Worm (Caenorhabditis elegans) whole organism, late embryonic: ENCODE measurements around the gene F54F12.2.
A peak's percentile ranks its signal among the peaks of the same experiment; 100 is the strongest.

Experiments used
- K02D7.2 ChIP-seq: sonication (generic microtip); optimal IDR thresholded peaks from 2 replicates; lab custom pipeline; 2017; ENCODE audit warnings: mild to moderate bottlenecking, missing genetic modification characterization, missing compliant biosample characterization
- K09A11.1 ChIP-seq: sonication (generic microtip); optimal IDR thresholded peaks from 2 replicates; lab custom pipeline; 2017; ENCODE audit warnings: antibody characterized with exemption, mild to moderate bottlenecking, missing genetic modification characterization, missing compliant biosample characterization; ENCODE audit not compliant: insufficient read depth
- Y22D7AL.16 ChIP-seq: sonication (generic microtip); optimal IDR thresholded peaks from 2 replicates; lab custom pipeline; 2016; ENCODE audit warnings: missing genetic modification characterization, missing compliant biosample characterization
- ahr-1 ChIP-seq: sonication (generic microtip); optimal IDR thresholded peaks from 2 replicates; lab custom pipeline; 2016; ENCODE audit warnings: missing genetic modification characterization, missing compliant biosample characterization
- ama-1 ChIP-seq: fragments of 150-350 bp; optimal IDR thresholded peaks from 2 replicates; lab custom pipeline; 2014
- ceh-18 ChIP-seq: sonication (generic microtip); optimal IDR thresholded peaks from 2 replicates; lab custom pipeline; 2016; ENCODE audit warnings: missing genetic modification characterization, missing compliant biosample characterization
- ceh-22 ChIP-seq: sonication (generic microtip); optimal IDR thresholded peaks from 2 replicates; lab custom pipeline; 2017; ENCODE audit warnings: missing biosample characterization, missing genetic modification characterization
- ceh-24 ChIP-seq: sonication (generic microtip); optimal IDR thresholded peaks from 2 replicates; lab custom pipeline; 2016; ENCODE audit warnings: mild to moderate bottlenecking, missing genetic modification characterization, missing compliant biosample characterization
- ceh-34 ChIP-seq: sonication (generic microtip); optimal IDR thresholded peaks from 2 replicates; lab custom pipeline; 2016; ENCODE audit warnings: mild to moderate bottlenecking, missing genetic modification characterization, missing compliant biosample characterization
- ceh-45 ChIP-seq: fragments of 200-800 bp; sonication (Bioruptor generic); IDR thresholded peaks from 2 replicates; pipeline ENCODE4 v1.3.6; 2022; ENCODE audit warnings: missing genetic modification reagents, missing genetic modification characterization, missing compliant biosample characterization
- ceh-48 ChIP-seq: sonication (generic microtip); optimal IDR thresholded peaks from 2 replicates; lab custom pipeline; 2016; ENCODE audit warnings: missing genetic modification characterization, inconsistent platforms, missing compliant biosample characterization
- ceh-6 ChIP-seq: fragments of 200-800 bp; sonication (Bioruptor generic); optimal IDR thresholded peaks from 2 replicates; lab custom pipeline; 2018; ENCODE audit warnings: mild to moderate bottlenecking, missing genetic modification characterization, missing compliant biosample characterization
- ceh-9 ChIP-seq: sonication (generic microtip); optimal IDR thresholded peaks from 2 replicates; lab custom pipeline; 2016; ENCODE audit warnings: mild to moderate bottlenecking, missing genetic modification characterization, inconsistent platforms, missing compliant biosample characterization
- che-1 ChIP-seq: sonication (generic microtip); optimal IDR thresholded peaks from 2 replicates; lab custom pipeline; 2016; ENCODE audit warnings: mild to moderate bottlenecking, missing genetic modification characterization, missing compliant biosample characterization
- dmd-4 ChIP-seq: sonication (generic microtip); optimal IDR thresholded peaks from 2 replicates; lab custom pipeline; 2016; ENCODE audit warnings: borderline replicate concordance, missing genetic modification characterization, missing compliant biosample characterization
- elt-2 ChIP-seq: sonication (generic microtip); optimal IDR thresholded peaks from 2 replicates; lab custom pipeline; 2016; ENCODE audit warnings: missing genetic modification reagents, missing genetic modification characterization, missing compliant biosample characterization
- eyg-1 ChIP-seq: sonication (generic microtip); optimal IDR thresholded peaks from 2 replicates; lab custom pipeline; 2016; ENCODE audit warnings: missing genotype, missing genetic modification characterization, missing compliant biosample characterization
- fkh-10 ChIP-seq: fragments of 150-350 bp; optimal IDR thresholded peaks from 2 replicates; lab custom pipeline; 2014; ENCODE audit warnings: missing biosample characterization, missing genetic modification reagents, missing genetic modification characterization
- fkh-6 ChIP-seq: sonication (generic microtip); optimal IDR thresholded peaks from 2 replicates; lab custom pipeline; 2016; ENCODE audit warnings: missing genetic modification characterization, missing compliant biosample characterization
- hlh-13 ChIP-seq: fragments of 200-800 bp; sonication (Bioruptor generic); optimal IDR thresholded peaks from 2 replicates; lab custom pipeline; 2018; ENCODE audit warnings: mild to moderate bottlenecking, missing genetic modification characterization, missing compliant biosample characterization
- hlh-15 ChIP-seq: sonication (generic microtip); optimal IDR thresholded peaks from 2 replicates; lab custom pipeline; 2016; ENCODE audit warnings: missing genetic modification characterization, missing compliant biosample characterization
- hlh-30 ChIP-seq: sonication (generic microtip); optimal IDR thresholded peaks from 2 replicates; lab custom pipeline; 2017; ENCODE audit warnings: antibody characterized with exemption, missing genetic modification characterization, missing compliant biosample characterization; ENCODE audit not compliant: insufficient read depth
- hlh-6 ChIP-seq: sonication (generic microtip); optimal IDR thresholded peaks from 2 replicates; lab custom pipeline; 2016; ENCODE audit warnings: missing genotype, missing genetic modification characterization, missing compliant biosample characterization
- hlh-8 ChIP-seq: sonication (generic microtip); optimal IDR thresholded peaks from 2 replicates; lab custom pipeline; 2016; ENCODE audit warnings: missing genotype, missing genetic modification characterization, missing compliant biosample characterization
- lim-6 ChIP-seq: sonication (generic microtip); optimal IDR thresholded peaks from 2 replicates; lab custom pipeline; 2016; ENCODE audit warnings: missing genetic modification characterization, missing compliant biosample characterization
- lin-11 ChIP-seq: fragments of 200-800 bp; sonication (Bioruptor generic); optimal IDR thresholded peaks from 2 replicates; lab custom pipeline; 2018; ENCODE audit warnings: mild to moderate bottlenecking, missing genetic modification characterization, missing compliant biosample characterization
- mec-3 ChIP-seq: sonication (generic microtip); optimal IDR thresholded peaks from 2 replicates; lab custom pipeline; 2016; ENCODE audit warnings: borderline replicate concordance, missing genetic modification characterization, missing compliant biosample characterization
- nfya-1 ChIP-seq: sonication (generic microtip); optimal IDR thresholded peaks from 2 replicates; lab custom pipeline; 2017; ENCODE audit warnings: missing genetic modification characterization, mild to moderate bottlenecking, missing compliant biosample characterization, antibody characterized with exemption, moderate library complexity
- nhr-11 ChIP-seq: fragments of 150-350 bp; optimal IDR thresholded peaks from 2 replicates; lab custom pipeline; 2014; ENCODE audit warnings: missing biosample characterization, missing genetic modification characterization
- nhr-232 ChIP-seq: sonication (generic microtip); optimal IDR thresholded peaks from 2 replicates; lab custom pipeline; 2016; ENCODE audit warnings: missing genetic modification characterization, missing compliant biosample characterization
- npax-4 ChIP-seq: sonication (generic microtip); optimal IDR thresholded peaks from 2 replicates; lab custom pipeline; 2016; ENCODE audit warnings: missing genetic modification characterization, missing compliant biosample characterization
- odd-2 ChIP-seq: sonication (generic microtip); optimal IDR thresholded peaks from 2 replicates; lab custom pipeline; 2017; ENCODE audit warnings: antibody characterized with exemption, mild to moderate bottlenecking, missing genetic modification characterization, missing compliant biosample characterization
- pag-3 ChIP-seq: sonication (generic microtip); optimal IDR thresholded peaks from 2 replicates; lab custom pipeline; 2016; ENCODE audit warnings: missing compliant biosample characterization, missing genetic modification characterization, borderline replicate concordance
- pat-9 ChIP-seq: fragments of 200-800 bp; sonication (Bioruptor generic); optimal IDR thresholded peaks from 2 replicates; lab custom pipeline; 2018; ENCODE audit warnings: mild to moderate bottlenecking, missing genetic modification characterization, moderate library complexity, missing compliant biosample characterization
- pax-1 ChIP-seq: fragments of 150-350 bp; optimal IDR thresholded peaks from 2 replicates; lab custom pipeline; 2014; ENCODE audit warnings: missing biosample characterization, missing genetic modification characterization
- pha-2 ChIP-seq: sonication (generic microtip); optimal IDR thresholded peaks from 2 replicates; lab custom pipeline; 2017; ENCODE audit warnings: mild to moderate bottlenecking, missing genetic modification characterization, missing compliant biosample characterization
- pha-4 ChIP-seq: fragments of 150-350 bp; optimal IDR thresholded peaks from 2 replicates; lab custom pipeline; 2018; ENCODE audit warnings: missing biosample characterization, missing genetic modification reagents, missing genetic modification characterization
- pros-1 ChIP-seq: fragments of 150-350 bp; optimal IDR thresholded peaks from 2 replicates; lab custom pipeline; 2014; ENCODE audit warnings: missing biosample characterization, missing genetic modification reagents, missing genetic modification characterization
- sox-2 ChIP-seq: fragments of 200-800 bp; sonication (Bioruptor generic); IDR thresholded peaks from 2 replicates; pipeline ENCODE4 v1.3.6; 2022; ENCODE audit warnings: missing genetic modification reagents, missing genetic modification characterization, missing compliant biosample characterization
- sox-4 ChIP-seq: sonication (generic microtip); optimal IDR thresholded peaks from 2 replicates; lab custom pipeline; 2017; ENCODE audit warnings: mild to moderate bottlenecking, missing genetic modification characterization, inconsistent platforms, missing compliant biosample characterization
- tbx-2 ChIP-seq: sonication (generic microtip); optimal IDR thresholded peaks from 2 replicates; lab custom pipeline; 2016; ENCODE audit warnings: missing genetic modification characterization, missing compliant biosample characterization
- tbx-7 ChIP-seq: sonication (generic microtip); optimal IDR thresholded peaks from 2 replicates; lab custom pipeline; 2016; ENCODE audit warnings: missing genotype, missing genetic modification characterization, missing compliant biosample characterization
- unc-3 ChIP-seq, 2 experiments: fragments of 200-800 bp in 1 of 2; sonication (Bioruptor generic) in 1 of 2; sonication (generic microtip) in 1 of 2; conservative IDR thresholded peaks in 1 of 2; optimal IDR thresholded peaks in 1 of 2; 2 replicates each; pipeline versions ENCODE4 v1.3.6 to Lab custom; 2016 to 2022; ENCODE audit warnings: missing compliant biosample characterization in 2 of 2, missing genetic modification characterization in 2 of 2, missing genetic modification reagents in 1 of 2
- unc-42 ChIP-seq: sonication (generic microtip); optimal IDR thresholded peaks from 2 replicates; lab custom pipeline; 2016; ENCODE audit warnings: missing genotype, missing genetic modification characterization, missing compliant biosample characterization
- unc-55 ChIP-seq: sonication (generic microtip); optimal IDR thresholded peaks from 2 replicates; lab custom pipeline; 2017; ENCODE audit warnings: missing biosample characterization, missing genetic modification reagents, missing genetic modification characterization
- zip-5 ChIP-seq: sonication (generic microtip); optimal IDR thresholded peaks from 2 replicates; lab custom pipeline; 2016; ENCODE audit warnings: missing genetic modification characterization, missing compliant biosample characterization

The F54F12.2 gene

DNA sequence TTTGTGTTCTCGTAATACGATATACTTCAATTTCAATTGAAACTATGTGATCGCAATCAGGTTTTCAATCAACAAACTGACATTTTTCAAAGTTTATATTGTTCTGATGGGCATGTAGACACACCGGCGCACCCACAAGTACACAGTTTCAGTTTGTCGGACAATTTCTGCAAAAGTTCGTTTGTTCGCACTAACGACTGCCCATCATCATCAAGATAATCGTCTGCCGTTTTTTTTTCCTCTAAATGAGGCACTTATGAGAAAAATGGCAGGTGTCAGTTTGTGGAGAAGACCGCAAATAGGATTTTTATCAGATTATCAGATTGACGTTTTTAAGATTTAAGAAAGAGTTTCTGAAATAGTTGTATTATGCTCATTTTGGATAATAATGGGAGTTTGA lies 27.0 kb downstream of the F54F12.2 start:
- no peak for TF ChIP-seq tbx-2 (tag; lab: Kevin White, UChicago)
- no peak for TF ChIP-seq hlh-15 (tag; lab: Kevin White, UChicago)
- no peak for TF ChIP-seq ama-1 (lab: Kevin White, UChicago)
- no peak for TF ChIP-seq unc-3 (GFP tag; conservative IDR thresholded peaks at IDR 0.05; lab: Robert Waterston, UW)
- no peak for TF ChIP-seq unc-3 (tag; optimal IDR thresholded peaks at IDR 0.05; lab: Kevin White, UChicago)
- no peak for TF ChIP-seq ceh-45 (GFP tag; lab: Robert Waterston, UW)
- no peak for TF ChIP-seq Y22D7AL.16
- TF ChIP-seq K02D7.2 (tag; lab: Kevin White, UChicago) = no peak
- no peak for TF ChIP-seq ahr-1 (tag; lab: Kevin White, UChicago)
- no peak for TF ChIP-seq elt-2 (tag; lab: Kevin White, UChicago)
- TF ChIP-seq odd-2 (tag; lab: Kevin White, UChicago) = no peak
- no peak for TF ChIP-seq nhr-11 (tag; lab: Kevin White, UChicago)
- TF ChIP-seq hlh-8 (tag; lab: Kevin White, UChicago) = no peak
- TF ChIP-seq ceh-22 (tag; lab: Kevin White, UChicago) = no peak
- no peak for TF ChIP-seq hlh-6 (tag; lab: Kevin White, UChicago)
- no peak for TF ChIP-seq nfya-1

DNA sequence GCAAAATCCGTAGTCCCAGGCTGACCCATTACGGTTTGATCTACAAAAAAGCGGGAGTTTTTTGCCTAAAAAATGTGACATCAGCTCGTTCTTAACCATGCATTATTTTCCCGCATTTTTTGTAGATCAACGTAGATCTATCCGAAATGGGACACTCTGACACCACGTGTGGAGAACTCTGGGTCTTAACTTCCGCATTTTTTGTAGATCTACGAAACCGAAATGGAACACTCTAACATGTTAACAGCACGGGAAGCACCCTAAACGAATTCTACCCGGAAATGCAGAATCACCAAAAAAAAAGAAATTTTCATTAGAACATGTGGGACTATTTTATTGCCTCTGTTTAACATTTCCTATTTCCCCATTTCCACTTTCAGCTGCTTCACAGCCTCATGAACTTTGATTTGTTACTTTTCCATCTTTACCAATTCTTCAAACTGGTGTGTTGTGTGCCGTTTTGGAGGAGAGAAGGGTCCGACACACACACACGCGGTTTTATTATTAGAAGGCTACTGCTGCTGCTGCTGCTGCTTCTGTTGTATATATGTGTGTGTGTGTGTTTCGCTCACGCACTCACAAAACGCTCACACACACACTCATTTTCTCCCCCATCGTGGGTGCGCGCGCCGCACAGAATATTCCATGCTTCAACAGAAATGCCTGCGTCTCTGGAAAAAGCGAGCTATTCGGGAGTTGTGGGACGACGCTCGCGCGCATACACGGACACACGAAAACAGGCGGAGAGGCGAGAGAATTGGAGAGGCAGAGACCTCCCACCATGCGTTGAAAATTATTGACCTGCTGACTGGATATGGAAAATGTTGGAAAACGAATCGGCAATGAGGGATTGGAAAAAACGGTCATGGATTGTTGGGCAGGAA lies 28.3 kb downstream of the F54F12.2 start:
- TF ChIP-seq unc-42 (peak; percentile 87), fkh-6 (tag; lab: Kevin White, UChicago) (peak; percentile 38), ceh-18 (tag; lab: Kevin White, UChicago) (peak; percentile 96), ama-1 (lab: Kevin White, UChicago) (peak; percentile 56), pha-2 (tag; lab: Kevin White, UChicago) (peak; percentile 56), nhr-232 (tag; lab: Kevin White, UChicago) (no peak), lin-11 (tag; lab: Kevin White, UChicago) (peak; percentile 4), che-1 (tag; lab: Kevin White, UChicago) (peak; percentile 9), pat-9 (tag; lab: Kevin White, UChicago) (peak; percentile 55), dmd-4 (tag; lab: Kevin White, UChicago) (peak; percentile 83), sox-2 (GFP tag; lab: Robert Waterston, UW) (no peak), tbx-7 (tag; lab: Kevin White, UChicago) (no peak), Y22D7AL.16 (no peak), unc-3 (GFP tag; conservative IDR thresholded peaks at IDR 0.05; lab: Robert Waterston, UW) (no peak; the same call in 1 of the 2 replicates), unc-3 (tag; optimal IDR thresholded peaks at IDR 0.05; lab: Kevin White, UChicago) (peak; percentile 65), hlh-30 (peak; percentile 88), zip-5 (tag; lab: Kevin White, UChicago) (no peak), K02D7.2 (tag; lab: Kevin White, UChicago) (peak; percentile 34), elt-2 (tag; lab: Kevin White, UChicago) (peak; percentile 66), K09A11.1 (peak; percentile 23), eyg-1 (peak; percentile 45), hlh-6 (tag; lab: Kevin White, UChicago) (peak; percentile 75), hlh-13 (GFP tag; lab: Kevin White, UChicago) (no peak), pros-1 (tag; lab: Kevin White, UChicago) (peak; percentile 70), hlh-15 (tag; lab: Kevin White, UChicago) (no peak), nhr-11 (tag; lab: Kevin White, UChicago) (no peak), ceh-9 (no peak), pha-4 (no peak), ceh-6 (GFP tag; lab: Kevin White, UChicago) (peak; percentile 62), lim-6 (peak; percentile 66), pag-3 (tag; lab: Kevin White, UChicago) (peak; percentile 61), mec-3 (tag; lab: Kevin White, UChicago) (peak; percentile 41), fkh-10 (GFP tag; lab: Kevin White, UChicago) (peak; percentile 63), tbx-2 (tag; lab: Kevin White, UChicago) (peak; percentile 90), ceh-34 (tag; lab: Kevin White, UChicago) (peak; percentile 86), sox-4 (tag; lab: Kevin White, UChicago) (no peak), npax-4 (no peak), ceh-48 (tag; lab: Kevin White, UChicago) (peak; percentile 65), unc-55 (peak; percentile 83), ceh-45 (GFP tag; lab: Robert Waterston, UW) (no peak), ceh-24 (tag; lab: Kevin White, UChicago) (no peak), pax-1 (tag; lab: Kevin White, UChicago) (peak; percentile 0)
